Worm (Caenorhabditis elegans): ENCODE measurements around the gene npp-24.

ce11 chrII:5478318-5478717 lies 27.4 kb upstream of the npp-24 start, which contains the start of gene F56D1.1:
- TF ChIP-seq W03F9.2 (tag; optimal IDR thresholded peaks at IDR 0.05) (no peak), him-1 (tag; optimal IDR thresholded peaks at IDR 0.05) (no peak)
